Fruit fly (Drosophila melanogaster) whole organism, embryonic: ENCODE data around the gene GlyRS.

Source experiments
- CG12299 ChIP-seq: fragments of 200-800 bp; sonication (Bioruptor generic); optimal IDR thresholded peaks from 2 replicates; lab custom pipeline; 2018; ENCODE audit warnings: missing biosample characterization, mild to moderate bottlenecking, missing genetic modification characterization
- CG14667 ChIP-seq: fragments of 200-800 bp; sonication (Bioruptor generic); IDR thresholded peaks from 2 replicates; pipeline ENCODE4 v1.3.6; 2022; ENCODE audit warnings: missing biosample characterization, missing genetic modification characterization
- D ChIP-seq, 2 experiments: fragments of 200-800 bp in 1 of 2; fragments of >200 bp in 1 of 2; sonication (Bioruptor generic) in 1 of 2; optimal IDR thresholded peaks; 2 replicates in 1 of 2; 3 replicates in 1 of 2; lab custom pipeline; 2017; ENCODE audit warnings: mild to moderate bottlenecking in 1 of 2, missing biosample characterization in 1 of 2, missing genetic modification characterization in 1 of 2, missing genetic modification reagents in 1 of 2
- Fer3 ChIP-seq: fragments of 200-800 bp; sonication (Bioruptor generic); optimal IDR thresholded peaks from 2 replicates; lab custom pipeline; 2018; ENCODE audit warnings: missing biosample characterization, mild to moderate bottlenecking, missing genetic modification characterization, moderate library complexity
- Nf-YA ChIP-seq: fragments of 200-800 bp; sonication (Bioruptor generic); IDR thresholded peaks from 2 replicates; pipeline ENCODE4 v1.3.6; 2022; ENCODE audit warnings: missing biosample characterization, missing genetic modification characterization
- Sox102F ChIP-seq: fragments of 200-800 bp; sonication (Bioruptor generic); optimal IDR thresholded peaks from 2 replicates; lab custom pipeline; 2018; ENCODE audit warnings: missing biosample characterization, mild to moderate bottlenecking, missing genetic modification characterization, moderate library complexity
- dimm ChIP-seq: fragments of 200-800 bp; sonication (Bioruptor generic); IDR thresholded peaks from 2 replicates; pipeline ENCODE4 v1.3.6; 2022; ENCODE audit warnings: missing biosample characterization, missing genetic modification characterization
- emc ChIP-seq: fragments of 200-800 bp; sonication (Bioruptor generic); optimal IDR thresholded peaks from 2 replicates; lab custom pipeline; 2016; ENCODE audit warnings: missing biosample characterization, missing genetic modification characterization
- psq ChIP-seq: fragments of 200-800 bp; sonication (Bioruptor generic); optimal IDR thresholded peaks from 2 replicates; lab custom pipeline; 2017; ENCODE audit warnings: missing biosample characterization, missing genetic modification characterization
- row ChIP-seq: fragments of 200-800 bp; sonication (Bioruptor generic); IDR thresholded peaks from 3 replicates; pipeline ENCODE4 v1.3.6; 2022; ENCODE audit warnings: missing biosample characterization, missing genetic modification characterization
- run ChIP-seq: fragments of 200-800 bp; sonication (Bioruptor generic); optimal IDR thresholded peaks from 3 replicates; lab custom pipeline; 2018; ENCODE audit warnings: missing biosample characterization, mild to moderate bottlenecking, missing genetic modification characterization
- shn ChIP-seq: fragments of 200-800 bp; sonication (Bioruptor generic); optimal IDR thresholded peaks from 3 replicates; lab custom pipeline; 2016; ENCODE audit warnings: missing biosample characterization, missing genetic modification characterization
- sob ChIP-seq: fragments of 200-800 bp; sonication (Bioruptor generic); IDR thresholded peaks from 2 replicates; pipeline ENCODE4 v1.3.6; 2022; ENCODE audit warnings: missing biosample characterization, missing genetic modification characterization
- tup ChIP-seq: fragments of 200-800 bp; sonication (Bioruptor generic); optimal IDR thresholded peaks from 2 replicates; lab custom pipeline; 2016; ENCODE audit warnings: missing biosample characterization, mild to moderate bottlenecking, missing genetic modification characterization, moderate library complexity

DNA sequence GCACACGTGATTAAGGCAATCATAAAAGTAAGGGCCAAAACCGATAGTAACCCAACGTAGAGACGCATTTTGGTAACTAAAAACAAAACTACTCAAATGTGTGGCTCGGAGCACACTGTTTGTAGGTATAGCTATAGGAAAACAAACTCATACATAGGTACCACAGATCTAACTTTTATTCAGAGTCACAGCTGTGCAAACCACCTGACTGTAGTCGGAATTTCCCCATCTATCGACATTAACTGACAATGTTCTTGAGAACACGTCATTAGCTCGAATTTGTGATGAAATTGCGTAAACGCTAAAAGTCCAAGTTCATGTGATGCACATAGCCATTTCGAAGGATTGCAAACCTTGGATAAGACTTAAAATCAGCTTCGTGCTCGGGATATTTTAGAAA, 45.5 kb upstream of the GlyRS start, which contains the start of gene CG43678:
- no peak for TF ChIP-seq row
- TF ChIP-seq emc: no peak
- no peak for TF ChIP-seq D (optimal IDR thresholded peaks at IDR 0.05; lab: Kevin White, UChicago)
- TF ChIP-seq D (GFP tag; optimal IDR thresholded peaks at IDR 0.05; lab: Kevin White, UChicago): no peak
- no peak for TF ChIP-seq dimm (GFP tag; lab: Robert Waterston, UW)
- TF ChIP-seq Nf-YA: no peak
- TF ChIP-seq tup (GFP tag; lab: Kevin White, UChicago): no peak
- TF ChIP-seq Fer3 (tag; lab: Kevin White, UChicago): no peak
- no peak for TF ChIP-seq sob (GFP tag; lab: Robert Waterston, UW)
- TF ChIP-seq psq: no peak
- TF ChIP-seq CG12299 (tag; lab: Kevin White, UChicago): no peak
- no peak for TF ChIP-seq Sox102F
- TF ChIP-seq shn (GFP tag; lab: Kevin White, UChicago): no peak
- TF ChIP-seq run: no peak
- no peak for TF ChIP-seq CG14667 (GFP tag; lab: Robert Waterston, UW)
